Worm (Caenorhabditis elegans) whole organism, L2 larva: ENCODE results near the gene F36H5.14.

Experiments used
- C34F6.9 ChIP-seq: fragments of 150-350 bp; optimal IDR thresholded peaks from 2 replicates; lab custom pipeline; 2014; ENCODE audit warnings: missing biosample characterization, missing genetic modification characterization
- Y55F3AM.14 ChIP-seq: fragments of 200-800 bp; sonication (Bioruptor generic); optimal IDR thresholded peaks from 2 replicates; lab custom pipeline; 2018; ENCODE audit warnings: mild to moderate bottlenecking, missing genetic modification characterization, missing compliant biosample characterization
- alr-1 ChIP-seq: fragments of 150-350 bp; optimal IDR thresholded peaks from 2 replicates; lab custom pipeline; 2014; ENCODE audit warnings: missing biosample characterization, missing genetic modification characterization
- aly-2 ChIP-seq: fragments of 150-350 bp; optimal IDR thresholded peaks from 2 replicates; lab custom pipeline; 2014; ENCODE audit warnings: missing biosample characterization, missing genetic modification characterization
- ama-1 ChIP-seq: fragments of 150-350 bp; optimal IDR thresholded peaks from 2 replicates; lab custom pipeline; 2018; ENCODE audit warnings: inconsistent platforms
- blmp-1 ChIP-seq: sonication (generic microtip); optimal IDR thresholded peaks from 2 replicates; lab custom pipeline; 2017; ENCODE audit warnings: missing genetic modification characterization, mild to moderate bottlenecking, missing compliant biosample characterization, antibody characterized with exemption, moderate library complexity; ENCODE audit not compliant: insufficient read depth
- ceh-82 ChIP-seq: fragments of 150-350 bp; optimal IDR thresholded peaks from 2 replicates; lab custom pipeline; 2014; ENCODE audit warnings: missing biosample characterization, missing genetic modification characterization
- crh-2 ChIP-seq: sonication (generic microtip); optimal IDR thresholded peaks from 2 replicates; lab custom pipeline; 2017; ENCODE audit warnings: missing biosample characterization, missing genetic modification characterization
- egl-27 ChIP-seq: sonication (generic microtip); optimal IDR thresholded peaks from 3 replicates; lab custom pipeline; 2017; ENCODE audit warnings: missing biosample characterization, missing genetic modification reagents, missing genetic modification characterization
- elt-1 ChIP-seq: fragments of 150-350 bp; optimal IDR thresholded peaks from 2 replicates; lab custom pipeline; 2014; ENCODE audit warnings: missing biosample characterization, missing genetic modification characterization
- elt-3 ChIP-seq: sonication (generic microtip); optimal IDR thresholded peaks from 2 replicates; lab custom pipeline; 2017; ENCODE audit warnings: missing biosample characterization, missing genetic modification characterization
- fos-1 ChIP-seq: fragments of 150-350 bp; optimal IDR thresholded peaks from 2 replicates; lab custom pipeline; 2014; ENCODE audit warnings: missing biosample characterization, missing genetic modification characterization
- gmeb-1 ChIP-seq: fragments of 150-350 bp; optimal IDR thresholded peaks from 2 replicates; lab custom pipeline; 2014; ENCODE audit warnings: missing biosample characterization, missing genetic modification characterization
- lin-11 ChIP-seq: fragments of 150-350 bp; sonication (generic microtip); optimal IDR thresholded peaks from 2 replicates; lab custom pipeline; 2014; ENCODE audit warnings: missing biosample characterization, missing genetic modification characterization, inconsistent platforms, mixed read lengths
- lin-39 ChIP-seq: fragments of 150-350 bp; optimal IDR thresholded peaks from 2 replicates; lab custom pipeline; 2014; ENCODE audit warnings: missing biosample characterization, missing genetic modification reagents, missing genetic modification characterization
- lsy-2 ChIP-seq, 2 experiments: fragments of 150-350 bp in 1 of 2; sonication (generic microtip) in 1 of 2; optimal IDR thresholded peaks; 2 replicates each; lab custom pipeline; 2014 to 2017; ENCODE audit warnings: missing biosample characterization in 2 of 2, missing genetic modification characterization in 2 of 2
- mab-5 ChIP-seq: fragments of 150-350 bp; optimal IDR thresholded peaks from 2 replicates; lab custom pipeline; 2014; ENCODE audit warnings: missing biosample characterization, missing genetic modification characterization
- mbf-1 ChIP-seq: sonication (generic microtip); optimal IDR thresholded peaks from 2 replicates; lab custom pipeline; 2017; ENCODE audit warnings: missing biosample characterization, missing genetic modification characterization
- mdl-1 ChIP-seq, 2 experiments: fragments of 150-350 bp in 1 of 2; sonication (generic microtip) in 1 of 2; optimal IDR thresholded peaks; 2 replicates each; lab custom pipeline; 2017; ENCODE audit warnings: missing biosample characterization in 2 of 2, missing genetic modification characterization in 2 of 2
- nhr-11 ChIP-seq: fragments of 150-350 bp; optimal IDR thresholded peaks from 2 replicates; lab custom pipeline; 2014; ENCODE audit warnings: missing biosample characterization, missing genetic modification characterization
- nhr-12 ChIP-seq: fragments of 150-350 bp; optimal IDR thresholded peaks from 2 replicates; lab custom pipeline; 2014; ENCODE audit warnings: missing biosample characterization, missing genetic modification characterization
- nhr-129 ChIP-seq: fragments of 150-350 bp; optimal IDR thresholded peaks from 2 replicates; lab custom pipeline; 2014; ENCODE audit warnings: missing biosample characterization, missing genetic modification characterization
- nhr-23 ChIP-seq: fragments of 150-350 bp; optimal IDR thresholded peaks from 2 replicates; lab custom pipeline; 2014; ENCODE audit warnings: missing biosample characterization, missing genetic modification reagents, missing genetic modification characterization
- nhr-25 ChIP-seq: fragments of 150-350 bp; sonication (generic microtip); optimal IDR thresholded peaks from 3 replicates; lab custom pipeline; 2014; ENCODE audit warnings: missing biosample characterization, missing genetic modification characterization
- peb-1 ChIP-seq: fragments of 150-350 bp; optimal IDR thresholded peaks from 2 replicates; lab custom pipeline; 2014; ENCODE audit warnings: missing biosample characterization, missing genetic modification characterization
- skn-1 ChIP-seq: sonication (generic microtip); optimal IDR thresholded peaks from 2 replicates; lab custom pipeline; 2017; ENCODE audit warnings: missing biosample characterization, missing genetic modification characterization
- sma-3 ChIP-seq: sonication (generic microtip); optimal IDR thresholded peaks from 2 replicates; lab custom pipeline; 2016; ENCODE audit warnings: missing genetic modification reagents, missing genetic modification characterization, missing compliant biosample characterization
- sma-9 ChIP-seq, 2 experiments: fragments of 150-350 bp in 1 of 2; sonication (generic microtip) in 1 of 2; optimal IDR thresholded peaks; 2 replicates each; lab custom pipeline; 2014 to 2016; ENCODE audit warnings: missing genetic modification characterization in 2 of 2, mild to moderate bottlenecking in 1 of 2, missing biosample characterization in 1 of 2, missing compliant biosample characterization in 1 of 2, missing genetic modification reagents in 1 of 2, moderate library complexity in 1 of 2
- snpc-4 ChIP-seq: fragments of 150-350 bp; optimal IDR thresholded peaks from 2 replicates; lab custom pipeline; 2014; ENCODE audit warnings: missing biosample characterization, missing genetic modification characterization
- unc-62 ChIP-seq: fragments of 150-350 bp; optimal IDR thresholded peaks from 2 replicates; lab custom pipeline; 2014; ENCODE audit warnings: missing biosample characterization, missing genetic modification reagents, missing genetic modification characterization
- zag-1 ChIP-seq: fragments of 150-350 bp; optimal IDR thresholded peaks from 2 replicates; lab custom pipeline; 2014; ENCODE audit warnings: missing biosample characterization, missing genetic modification characterization
- ztf-1 ChIP-seq: fragments of 200-800 bp; sonication (Bioruptor generic); conservative IDR thresholded peaks from 2 replicates; pipeline ENCODE4 v1.3.6; 2022; ENCODE audit warnings: missing genetic modification characterization, missing compliant biosample characterization
- ztf-11 ChIP-seq: sonication (generic microtip); optimal IDR thresholded peaks from 2 replicates; lab custom pipeline; 2017; ENCODE audit warnings: missing biosample characterization, missing genetic modification characterization
- ztf-4 ChIP-seq: fragments of 150-350 bp; optimal IDR thresholded peaks from 2 replicates; lab custom pipeline; 2014; ENCODE audit warnings: missing biosample characterization, missing genetic modification characterization

Gene F36H5.14

ce11 chrII:1786209-1786608, 10.9 kb downstream of the F36H5.14 start, which contains the start of gene C08F1.10:
TSS of gene C08F1.10 (minus strand) at chrII:1786309.
- TF ChIP-seq lin-11 (tag; lab: Kevin White, UChicago) (no peak), elt-1 (tag; lab: Kevin White, UChicago) (no peak), crh-2 (tag; lab: Kevin White, UChicago) (no peak), nhr-23 (tag; lab: Kevin White, UChicago) (no peak), mbf-1 (no peak), nhr-25 (tag; lab: Kevin White, UChicago) (no peak), aly-2 (tag; lab: Kevin White, UChicago) (no peak), fos-1 (tag; lab: Kevin White, UChicago) (no peak)
- TF ChIP-seq, all 48 proteins: peak for 0

- no peak for TF ChIP-seq gmeb-1
- TF ChIP-seq ztf-11 (tag; lab: Kevin White, UChicago) = no peak
- no peak for TF ChIP-seq C34F6.9 (tag; lab: Kevin White, UChicago)
- TF ChIP-seq mab-5 = no peak
- TF ChIP-seq nhr-23 (tag; lab: Kevin White, UChicago) = no peak
- no peak for TF ChIP-seq fos-1 (tag; lab: Kevin White, UChicago)
- TF ChIP-seq lin-39 (tag; lab: Kevin White, UChicago) = no peak
- TF ChIP-seq skn-1 (tag; lab: Kevin White, UChicago) = no peak
- TF ChIP-seq nhr-129 = no peak
- no peak for TF ChIP-seq alr-1 (tag; lab: Kevin White, UChicago)
- TF ChIP-seq egl-27 (tag; lab: Kevin White, UChicago) = no peak
- no peak for TF ChIP-seq nhr-12 (tag; lab: Kevin White, UChicago)
- no peak for TF ChIP-seq crh-2 (tag; lab: Kevin White, UChicago)
- TF ChIP-seq unc-62 (GFP tag; lab: Kevin White, UChicago) = no peak
- TF ChIP-seq elt-3 = no peak
- TF ChIP-seq nhr-11 (tag; lab: Kevin White, UChicago) = no peak
Observed at ce11 chrII:1787208-1787607, 11.9 kb downstream of the F36H5.14 start.

- TF ChIP-seq blmp-1 (tag; lab: Kevin White, UChicago) = no peak
- no peak for TF ChIP-seq lin-39 (tag; lab: Kevin White, UChicago)
- TF ChIP-seq mdl-1 (tag; optimal IDR thresholded peaks at IDR 0.05; lab: Kevin White, UChicago) = no peak
- TF ChIP-seq sma-3 (GFP tag; lab: Kevin White, UChicago) = no peak
- TF ChIP-seq lsy-2 (tag; optimal IDR thresholded peaks at IDR 0.05; lab: Kevin White, UChicago) = no peak
- TF ChIP-seq ama-1 (lab: Kevin White, UChicago) = no peak
- no peak for TF ChIP-seq mbf-1
- no peak for TF ChIP-seq ztf-11 (tag; lab: Kevin White, UChicago)
- TF ChIP-seq peb-1 (tag; lab: Kevin White, UChicago) = no peak
- TF ChIP-seq ztf-4 = no peak
- TF ChIP-seq zag-1 (tag; lab: Kevin White, UChicago) = no peak
- TF ChIP-seq ztf-1 (GFP tag; lab: Robert Waterston, UW) = no peak
- no peak for TF ChIP-seq mab-5
- TF ChIP-seq ceh-82 (tag; lab: Kevin White, UChicago) = no peak
- TF ChIP-seq snpc-4 (tag; lab: Kevin White, UChicago) = no peak
- TF ChIP-seq skn-1 (tag; lab: Kevin White, UChicago) = no peak
- TF ChIP-seq elt-1 (tag; lab: Kevin White, UChicago) = no peak
- no peak for TF ChIP-seq nhr-23 (tag; lab: Kevin White, UChicago)
Observed at ce11 chrII:1788087-1788486, 12.8 kb downstream of the F36H5.14 start, which contains the start of the genes C08F1.6 and fbxb-13. TSS of gene C08F1.6 (minus strand) at chrII:1788187. TSS of gene fbxb-13 (plus strand) at chrII:1788277.

ce11 chrII:1806358-1806757, 31.0 kb downstream of the F36H5.14 start, which contains the start of gene C08F1.12:
TSS of gene C08F1.12 (minus strand) at chrII:1806458.
- TF ChIP-seq Y55F3AM.14 (GFP tag; lab: Kevin White, UChicago) (no peak), peb-1 (tag; lab: Kevin White, UChicago) (no peak), sma-9 (GFP tag; optimal IDR thresholded peaks at IDR 0.05; lab: Kevin White, UChicago) (no peak), sma-9 (tag; optimal IDR thresholded peaks at IDR 0.05; lab: Kevin White, UChicago) (no peak), lin-11 (tag; lab: Kevin White, UChicago) (no peak), lsy-2 (tag; optimal IDR thresholded peaks at IDR 0.05; lab: Kevin White, UChicago) (no peak), lin-39 (tag; lab: Kevin White, UChicago) (no peak)
